Worm (Caenorhabditis elegans) whole organism, late embryonic: ENCODE data around the gene R08F11.7.

Experiments
- F13H6.1 ChIP-seq: sonication (generic microtip); optimal IDR thresholded peaks from 2 replicates; lab custom pipeline; 2016; ENCODE audit warnings: missing genetic modification characterization, missing compliant biosample characterization
- K02D7.2 ChIP-seq: sonication (generic microtip); optimal IDR thresholded peaks from 2 replicates; lab custom pipeline; 2017; ENCODE audit warnings: mild to moderate bottlenecking, missing genetic modification characterization, missing compliant biosample characterization
- ama-1 ChIP-seq: fragments of 150-350 bp; optimal IDR thresholded peaks from 2 replicates; lab custom pipeline; 2014
- ceh-2 ChIP-seq: sonication (generic microtip); optimal IDR thresholded peaks from 2 replicates; lab custom pipeline; 2016; ENCODE audit warnings: missing genotype, missing genetic modification characterization, missing compliant biosample characterization
- ceh-24 ChIP-seq: sonication (generic microtip); optimal IDR thresholded peaks from 2 replicates; lab custom pipeline; 2016; ENCODE audit warnings: mild to moderate bottlenecking, missing genetic modification characterization, missing compliant biosample characterization
- ceh-45 ChIP-seq: fragments of 200-800 bp; sonication (Bioruptor generic); IDR thresholded peaks from 2 replicates; pipeline ENCODE4 v1.3.6; 2022; ENCODE audit warnings: missing genetic modification reagents, missing genetic modification characterization, missing compliant biosample characterization
- mec-3 ChIP-seq: sonication (generic microtip); optimal IDR thresholded peaks from 2 replicates; lab custom pipeline; 2016; ENCODE audit warnings: borderline replicate concordance, missing genetic modification characterization, missing compliant biosample characterization
- nfya-1 ChIP-seq: sonication (generic microtip); optimal IDR thresholded peaks from 2 replicates; lab custom pipeline; 2017; ENCODE audit warnings: missing genetic modification characterization, mild to moderate bottlenecking, missing compliant biosample characterization, antibody characterized with exemption, moderate library complexity
- nhr-11 ChIP-seq: fragments of 150-350 bp; optimal IDR thresholded peaks from 2 replicates; lab custom pipeline; 2014; ENCODE audit warnings: missing biosample characterization, missing genetic modification characterization
- pha-4 ChIP-seq: fragments of 150-350 bp; optimal IDR thresholded peaks from 2 replicates; lab custom pipeline; 2018; ENCODE audit warnings: missing biosample characterization, missing genetic modification reagents, missing genetic modification characterization
- syd-9 ChIP-seq: sonication (generic microtip); optimal IDR thresholded peaks from 2 replicates; lab custom pipeline; 2016; ENCODE audit warnings: mild to moderate bottlenecking, missing genetic modification characterization, moderate library complexity, missing compliant biosample characterization
- unc-86 ChIP-seq: sonication (generic microtip); optimal IDR thresholded peaks from 2 replicates; lab custom pipeline; 2016; ENCODE audit warnings: missing genetic modification characterization, missing compliant biosample characterization

ce11 chrV:3814009-3814408 is 24.1 kb downstream of the R08F11.7 start:
- no peak for TF ChIP-seq ama-1 (lab: Kevin White, UChicago)
- TF ChIP-seq ceh-24 (tag; lab: Kevin White, UChicago), result no peak
- no peak for TF ChIP-seq unc-86 (tag; lab: Kevin White, UChicago)
- TF ChIP-seq K02D7.2, result no peak
- TF ChIP-seq nhr-11 (tag; lab: Kevin White, UChicago), result no peak
- TF ChIP-seq syd-9 (tag; lab: Kevin White, UChicago), result no peak
- no peak for TF ChIP-seq pha-4
- no peak for TF ChIP-seq nfya-1 (tag; lab: Kevin White, UChicago)
- TF ChIP-seq ceh-45, result no peak
- no peak for TF ChIP-seq F13H6.1 (tag; lab: Kevin White, UChicago)
- TF ChIP-seq ceh-2 (tag; lab: Kevin White, UChicago), result no peak
- TF ChIP-seq mec-3 (tag; lab: Kevin White, UChicago), result no peak
